Worm (Caenorhabditis elegans): ENCODE measurements around the gene F59D6.1.
A peak's percentile ranks its signal among the peaks of the same experiment; 100 is the strongest.

Gene F59D6.1

ce11 chrV:3044837-3045236 is at the start of gene F59D6.1:
Gene F59D6.1, plus strand, starts transcription at chrV:3045137.
- TF ChIP-seq nhr-90 (tag; optimal IDR thresholded peaks at IDR 0.05; ENCODE audit: poor library complexity) (no peak), pax-3 (tag; optimal IDR thresholded peaks at IDR 0.05) (no peak), snpc-4 (tag; optimal IDR thresholded peaks at IDR 0.05) (no peak), blmp-1 (tag; optimal IDR thresholded peaks at IDR 0.05) (no peak), xbp-1 (tag; optimal IDR thresholded peaks at IDR 0.05) (no peak), pag-3 (tag; optimal IDR thresholded peaks at IDR 0.05; ENCODE audit: borderline replicate concordance, insufficient read depth) (no peak), ztf-11 (tag; optimal IDR thresholded peaks at IDR 0.05) (no peak), nhr-237 (tag; optimal IDR thresholded peaks at IDR 0.05) (no peak), fkh-4 (tag; optimal IDR thresholded peaks at IDR 0.05; ENCODE audit: borderline replicate concordance) (no peak), zag-1 (tag; optimal IDR thresholded peaks at IDR 0.05) (no peak), sup-37 (GFP tag; optimal IDR thresholded peaks at IDR 0.05) (no peak)

- TF ChIP-seq blmp-1 (tag; optimal IDR thresholded peaks at IDR 0.05) (no peak), nhr-84 (tag; optimal IDR thresholded peaks at IDR 0.05) (no peak)
These were observed 48.8 kb upstream of the F59D6.1 start, which contains the start of gene srw-120 for ce11 chrV:2996105-2996504. Gene srw-120, minus strand, starts transcription at chrV:2996205.

- TF ChIP-seq blmp-1 (tag; optimal IDR thresholded peaks at IDR 0.05), result no peak
- TF ChIP-seq pqm-1 (tag; optimal IDR thresholded peaks at IDR 0.05), result no peak
- TF ChIP-seq lin-15B (tag; optimal IDR thresholded peaks at IDR 0.05), result no peak
- no peak for TF ChIP-seq nhr-84 (tag; optimal IDR thresholded peaks at IDR 0.05)
- no peak for TF ChIP-seq grh-1 (GFP tag; IDR thresholded peaks at IDR 0.05)
- TF ChIP-seq ets-5 (GFP tag; IDR thresholded peaks at IDR 0.05), result no peak
- TF ChIP-seq lsy-2 (tag; optimal IDR thresholded peaks at IDR 0.05), result no peak
- no peak for TF ChIP-seq C04F5.9 (tag; optimal IDR thresholded peaks at IDR 0.05)
- TF ChIP-seq F16B12.6 (tag; optimal IDR thresholded peaks at IDR 0.05), result no peak
- no peak for TF ChIP-seq lin-13 (GFP tag; optimal IDR thresholded peaks at IDR 0.05)
- TF ChIP-seq ceh-82 (tag; optimal IDR thresholded peaks at IDR 0.05), result no peak
- TF ChIP-seq rnt-1 (tag; optimal IDR thresholded peaks at IDR 0.05), result no peak
- no peak for TF ChIP-seq zip-4 (GFP tag; optimal IDR thresholded peaks at IDR 0.05)
- no peak for TF ChIP-seq efl-1 (optimal IDR thresholded peaks at IDR 0.05)
- no peak for TF ChIP-seq efl-1 (GFP tag; optimal IDR thresholded peaks at IDR 0.05 in 1 of 2)
These were observed 45.2 kb upstream of the F59D6.1 start, which contains the start of gene srw-119 for ce11 chrV:2999736-3000135. Gene srw-119, minus strand, starts transcription at chrV:2999836.

- no peak for TF ChIP-seq mep-1 (tag; optimal IDR thresholded peaks at IDR 0.05)
- TF ChIP-seq fkh-8 (tag; optimal IDR thresholded peaks at IDR 0.05), result peak; percentile 0
These were observed 39.0 kb upstream of the F59D6.1 start, which contains the start of gene srw-112 for ce11 chrV:3005964-3006363. Gene srw-112, minus strand, starts transcription at chrV:3006064.

DNA sequence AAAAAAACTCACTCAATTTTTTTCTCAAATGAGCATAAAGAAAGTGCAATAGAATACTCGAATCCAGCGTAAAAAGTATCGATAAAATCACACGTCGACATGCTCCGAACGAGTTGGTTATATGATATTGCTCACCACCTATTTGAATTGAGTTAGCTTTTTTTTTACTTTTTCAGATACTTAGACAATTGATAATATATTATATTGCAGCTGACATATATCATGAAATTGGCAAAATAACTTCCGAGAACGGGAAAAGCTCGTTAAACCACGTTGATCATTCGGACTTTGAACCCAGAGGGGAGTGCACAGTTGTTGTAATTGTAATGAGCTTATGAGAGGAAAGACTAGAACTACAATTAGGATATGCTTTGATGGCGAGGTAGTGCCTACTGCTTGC is 34.5 kb upstream of the F59D6.1 start, which contains the start of gene srw-136:
Gene srw-136 (minus strand): TSS at position 101 of the 400 bp plus-strand sequence.
- no peak for TF ChIP-seq snpc-4 (tag; optimal IDR thresholded peaks at IDR 0.05)
- no peak for TF ChIP-seq unc-62 (GFP tag; optimal IDR thresholded peaks at IDR 0.05)
- no peak for TF ChIP-seq hpl-2 (GFP tag; optimal IDR thresholded peaks at IDR 0.05)
- no peak for TF ChIP-seq C04F5.9 (tag; optimal IDR thresholded peaks at IDR 0.05)
- no peak for TF ChIP-seq fkh-10 (GFP tag; optimal IDR thresholded peaks at IDR 0.05)
- TF ChIP-seq ceh-90 (tag; optimal IDR thresholded peaks at IDR 0.05), result no peak
- TF ChIP-seq zip-4 (GFP tag; optimal IDR thresholded peaks at IDR 0.05), result no peak
- no peak for TF ChIP-seq elt-2 (tag; optimal IDR thresholded peaks at IDR 0.05)
- no peak for TF ChIP-seq alr-1 (tag; optimal IDR thresholded peaks at IDR 0.05; ENCODE audit: borderline replicate concordance)
- TF ChIP-seq lin-39 (tag; optimal IDR thresholded peaks at IDR 0.05), result no peak
- TF ChIP-seq nhr-90 (tag; optimal IDR thresholded peaks at IDR 0.05; ENCODE audit: poor library complexity), result no peak
